Worm (Caenorhabditis elegans): ENCODE results near the gene M117.6.

The M117.6 gene

ce11 chrIV:11809708-11810114 lies 18.2 kb downstream of the M117.6 start (continued):
- no peak for TF ChIP-seq R02D3.7 (tag; optimal IDR thresholded peaks at IDR 0.05)
- no peak for TF ChIP-seq lin-39 (tag; optimal IDR thresholded peaks at IDR 0.05)
- TF ChIP-seq Y5F2A.4 (GFP tag; optimal IDR thresholded peaks at IDR 0.05), result no peak
- TF ChIP-seq Y105C5A.15 (GFP tag; IDR thresholded peaks at IDR 0.05), result no peak
- no peak for TF ChIP-seq sdz-12 (GFP tag; optimal IDR thresholded peaks at IDR 0.05)
- TF ChIP-seq F10B5.3 (tag; optimal IDR thresholded peaks at IDR 0.05), result no peak
- TF ChIP-seq nhr-28 (tag; optimal IDR thresholded peaks at IDR 0.05), result peak; percentile 88
- no peak for TF ChIP-seq ztf-11 (tag; optimal IDR thresholded peaks at IDR 0.05)
- no peak for TF ChIP-seq vab-7 (GFP tag; IDR thresholded peaks at IDR 0.05)
- 0 out of 2 replicates have a peak, but pooled peaks have one; percentile 4 for TF ChIP-seq tra-1 (GFP tag; IDR thresholded peaks at IDR 0.05)
- TF ChIP-seq aly-2 (tag; optimal IDR thresholded peaks at IDR 0.05), result no peak
- no peak for TF ChIP-seq lin-13 (GFP tag; optimal IDR thresholded peaks at IDR 0.05)
- TF ChIP-seq egl-27 (tag; optimal IDR thresholded peaks at IDR 0.05), result no peak
- TF ChIP-seq duxl-1 (tag; optimal IDR thresholded peaks at IDR 0.05; ENCODE audit: poor library complexity), result no peak
- no peak for TF ChIP-seq lim-7 (GFP tag; IDR thresholded peaks at IDR 0.05)
- no peak for TF ChIP-seq Y75B8A.6 (GFP tag; IDR thresholded peaks at IDR 0.05)
- TF ChIP-seq dmd-6 (GFP tag; IDR thresholded peaks at IDR 0.05), result peak; percentile 68

ce11 chrIV:11809047-11809446 lies 18.9 kb downstream of the M117.6 start:
- no peak for TF ChIP-seq mxl-2 (GFP tag; conservative IDR thresholded peaks at IDR 0.05)
- no peak for TF ChIP-seq duxl-1 (tag; optimal IDR thresholded peaks at IDR 0.05; ENCODE audit: poor library complexity)
- no peak for TF ChIP-seq Y75B8A.6 (GFP tag; IDR thresholded peaks at IDR 0.05)
- no peak for TF ChIP-seq pha-4 (GFP tag; IDR thresholded peaks at IDR 0.05)
- TF ChIP-seq pha-4 (tag; optimal IDR thresholded peaks at IDR 0.05), result no peak
- TF ChIP-seq gei-8 (GFP tag; optimal IDR thresholded peaks at IDR 0.05), result no peak
- TF ChIP-seq lsy-2 (tag; optimal IDR thresholded peaks at IDR 0.05), result no peak
- TF ChIP-seq lin-38 (GFP tag; IDR thresholded peaks at IDR 0.05), result no peak
- TF ChIP-seq dpl-1 (GFP tag; optimal IDR thresholded peaks at IDR 0.05), result no peak
- TF ChIP-seq daf-16 (GFP tag; optimal IDR thresholded peaks at IDR 0.05), result peak in 1 of 2 experiments; percentile 0
- TF ChIP-seq daf-16 (tag; optimal IDR thresholded peaks at IDR 0.05), result no peak
- TF ChIP-seq T26A8.4 (GFP tag; IDR thresholded peaks at IDR 0.05), result no peak
- TF ChIP-seq nhr-28 (tag; optimal IDR thresholded peaks at IDR 0.05), result peak; percentile 75
- TF ChIP-seq hlh-30 (tag; optimal IDR thresholded peaks at IDR 0.05; ENCODE audit: insufficient read depth), result peak; percentile 12
- TF ChIP-seq nhr-11 (tag; optimal IDR thresholded peaks at IDR 0.05), result no peak

ce11 chrIV:11804053-11804452 lies 23.9 kb downstream of the M117.6 start, which contains the start of gene H01G02.1:
H01G02.1 (minus strand) TSS chrIV:11804153.
- TF ChIP-seq hmg-1.1 (GFP tag; IDR thresholded peaks at IDR 0.05), result no peak
- TF ChIP-seq nhr-111 (GFP tag; optimal IDR thresholded peaks at IDR 0.05), result no peak
- no peak for TF ChIP-seq php-3 (GFP tag; IDR thresholded peaks at IDR 0.05)
- TF ChIP-seq fos-1 (tag; optimal IDR thresholded peaks at IDR 0.05), result no peak
- no peak for TF ChIP-seq spr-3 (GFP tag; optimal IDR thresholded peaks at IDR 0.05)
- no peak for TF ChIP-seq fkh-10 (GFP tag; optimal IDR thresholded peaks at IDR 0.05)
- no peak for TF ChIP-seq set-16 (GFP tag; IDR thresholded peaks at IDR 0.05)
- no peak for TF ChIP-seq pqm-1 (tag; optimal IDR thresholded peaks at IDR 0.05)
- TF ChIP-seq jun-1 (tag; optimal IDR thresholded peaks at IDR 0.05), result no peak
- no peak for TF ChIP-seq zag-1 (tag; optimal IDR thresholded peaks at IDR 0.05)
- no peak for TF ChIP-seq F10B5.3 (tag; optimal IDR thresholded peaks at IDR 0.05)
- TF ChIP-seq pha-4 (GFP tag; IDR thresholded peaks at IDR 0.05), result no peak
- TF ChIP-seq pha-4 (tag; optimal IDR thresholded peaks at IDR 0.05), result no peak
- no peak for TF ChIP-seq ceh-62 (tag; optimal IDR thresholded peaks at IDR 0.05)
